Worm (Caenorhabditis elegans) whole organism, young adult: Measurements from ENCODE around the gene scrm-5.

ENCODE experiments used
- D2030.7 ChIP-seq: fragments of 200-800 bp; sonication (Bioruptor generic); IDR thresholded peaks from 2 replicates; pipeline ENCODE4 v1.3.6; 2022; ENCODE audit warnings: missing genetic modification reagents, missing genetic modification characterization, missing compliant biosample characterization
- F23B12.7 ChIP-seq: sonication (generic microtip); optimal IDR thresholded peaks from 2 replicates; lab custom pipeline; 2017; ENCODE audit warnings: missing genetic modification characterization, mild to moderate bottlenecking, missing compliant biosample characterization, antibody characterized with exemption, moderate library complexity; ENCODE audit not compliant: insufficient read depth
- F37B4.10 ChIP-seq: fragments of 200-800 bp; sonication (Bioruptor generic); IDR thresholded peaks from 2 replicates; pipeline ENCODE4 v1.3.6; 2022; ENCODE audit warnings: missing genetic modification characterization, missing compliant biosample characterization
- F52B5.7 ChIP-seq: sonication (generic microtip); optimal IDR thresholded peaks from 2 replicates; lab custom pipeline; 2016; ENCODE audit warnings: mild to moderate bottlenecking, missing genetic modification characterization, missing compliant biosample characterization
- K12H6.12 ChIP-seq: fragments of 200-800 bp; sonication (Bioruptor generic); optimal IDR thresholded peaks from 2 replicates; lab custom pipeline; 2018; ENCODE audit warnings: mild to moderate bottlenecking, missing genetic modification characterization, missing compliant biosample characterization
- Y53G8AR.9 ChIP-seq: fragments of 200-800 bp; sonication (Bioruptor generic); conservative IDR thresholded peaks from 2 replicates; pipeline ENCODE4 v1.3.6; 2022; ENCODE audit warnings: missing genetic modification reagents, missing genetic modification characterization, missing compliant biosample characterization
- Y67H2A.10 ChIP-seq: fragments of 200-800 bp; sonication (Bioruptor generic); conservative IDR thresholded peaks from 2 replicates; pipeline ENCODE4 v1.3.6; 2022; ENCODE audit warnings: missing genetic modification reagents, missing genetic modification characterization, missing compliant biosample characterization
- athp-1 ChIP-seq: sonication (generic microtip); optimal IDR thresholded peaks from 2 replicates; lab custom pipeline; 2017; ENCODE audit warnings: mild to moderate bottlenecking, missing genetic modification characterization, missing compliant biosample characterization
- attf-3 ChIP-seq: fragments of 200-800 bp; sonication (Bioruptor generic); conservative IDR thresholded peaks from 2 replicates; pipeline ENCODE4 v1.3.6; 2022; ENCODE audit warnings: missing genetic modification reagents, missing genetic modification characterization, missing compliant biosample characterization
- ccch-3 ChIP-seq: fragments of 200-800 bp; sonication (Bioruptor generic); optimal IDR thresholded peaks from 2 replicates; lab custom pipeline; 2018; ENCODE audit warnings: mild to moderate bottlenecking, missing genetic modification characterization, missing compliant biosample characterization
- cebp-2 ChIP-seq: fragments of 200-800 bp; sonication (Bioruptor generic); IDR thresholded peaks from 2 replicates; pipeline ENCODE4 v1.3.6; 2022; ENCODE audit warnings: missing genetic modification characterization, missing compliant biosample characterization
- ceh-79 ChIP-seq: sonication (generic microtip); optimal IDR thresholded peaks from 2 replicates; lab custom pipeline; 2017; ENCODE audit warnings: mild to moderate bottlenecking, missing genetic modification characterization, missing compliant biosample characterization
- ceh-91 ChIP-seq: fragments of 200-800 bp; sonication (Bioruptor generic); IDR thresholded peaks from 2 replicates; pipeline ENCODE4 v1.3.6; 2022; ENCODE audit warnings: missing genetic modification reagents, missing genetic modification characterization, missing compliant biosample characterization
- chd-7 ChIP-seq: sonication (generic microtip); optimal IDR thresholded peaks from 2 replicates; lab custom pipeline; 2016; ENCODE audit warnings: mild to moderate bottlenecking, missing genetic modification characterization, moderate library complexity, missing compliant biosample characterization
- fkh-3 ChIP-seq: sonication (generic microtip); optimal IDR thresholded peaks from 2 replicates; lab custom pipeline; 2016; ENCODE audit warnings: mild to moderate bottlenecking, missing genetic modification characterization, missing compliant biosample characterization
- hlh-12 ChIP-seq: sonication (generic microtip); optimal IDR thresholded peaks from 2 replicates; lab custom pipeline; 2016; ENCODE audit warnings: missing genetic modification characterization, missing compliant biosample characterization
- hmg-20 ChIP-seq: fragments of 200-800 bp; sonication (Bioruptor generic); IDR thresholded peaks from 2 replicates; pipeline ENCODE4 v1.3.6; 2022; ENCODE audit warnings: missing genetic modification reagents, missing genetic modification characterization, missing compliant biosample characterization
- hsf-1 ChIP-seq: fragments of 200-800 bp; sonication (Bioruptor generic); IDR thresholded peaks from 2 replicates; pipeline ENCODE4 v1.3.6; 2022; ENCODE audit warnings: missing genetic modification reagents, missing genetic modification characterization, missing compliant biosample characterization
- lin-40 ChIP-seq: sonication (generic microtip); optimal IDR thresholded peaks from 2 replicates; lab custom pipeline; 2016; ENCODE audit warnings: missing genetic modification characterization, mild to moderate bottlenecking, missing compliant biosample characterization, missing genotype, missing genetic modification reagents
- mel-28 ChIP-seq: sonication (generic microtip); optimal IDR thresholded peaks from 2 replicates; lab custom pipeline; 2016; ENCODE audit warnings: borderline replicate concordance, mild to moderate bottlenecking, missing genetic modification characterization, missing compliant biosample characterization
- nfya-1 ChIP-seq: sonication (generic microtip); optimal IDR thresholded peaks from 2 replicates; lab custom pipeline; 2017; ENCODE audit warnings: antibody characterized with exemption, missing compliant biosample characterization, missing genetic modification characterization, borderline replicate concordance; ENCODE audit not compliant: insufficient read depth
- nhr-27 ChIP-seq: fragments of 200-800 bp; sonication (Bioruptor generic); optimal IDR thresholded peaks from 2 replicates; lab custom pipeline; 2018; ENCODE audit warnings: mild to moderate bottlenecking, missing genetic modification characterization, moderate library complexity, missing compliant biosample characterization
- nhr-80 ChIP-seq: sonication (generic microtip); optimal IDR thresholded peaks from 2 replicates; lab custom pipeline; 2016; ENCODE audit warnings: missing genetic modification characterization, missing compliant biosample characterization
- rpc-1 ChIP-seq, 2 experiments: fragments of 150-350 bp in 1 of 2; sonication (generic microtip) in 1 of 2; optimal IDR thresholded peaks; 2 replicates each; lab custom pipeline; 2014 to 2018; ENCODE audit warnings: missing biosample characterization in 1 of 2, missing genetic modification characterization in 1 of 2, missing genetic modification reagents in 1 of 2, missing genotype in 1 of 2
- sdz-38 ChIP-seq: sonication (generic microtip); optimal IDR thresholded peaks from 2 replicates; lab custom pipeline; 2016; ENCODE audit warnings: missing genotype, missing genetic modification characterization, missing compliant biosample characterization
- sea-2 ChIP-seq: fragments of 200-800 bp; sonication (Bioruptor generic); IDR thresholded peaks from 2 replicates; pipeline ENCODE4 v1.3.6; 2022; ENCODE audit warnings: missing genetic modification characterization, missing compliant biosample characterization
- tlf-1 ChIP-seq: fragments of 200-800 bp; sonication (Bioruptor generic); optimal IDR thresholded peaks from 2 replicates; lab custom pipeline; 2018; ENCODE audit warnings: mild to moderate bottlenecking, missing genetic modification characterization, missing compliant biosample characterization
- unc-130 ChIP-seq: sonication (generic microtip); optimal IDR thresholded peaks from 2 replicates; lab custom pipeline; 2016; ENCODE audit warnings: missing genetic modification reagents, missing genetic modification characterization, missing compliant biosample characterization
- zim-3 ChIP-seq: sonication (generic microtip); optimal IDR thresholded peaks from 2 replicates; lab custom pipeline; 2017; ENCODE audit warnings: mild to moderate bottlenecking, missing genetic modification characterization, moderate library complexity, missing compliant biosample characterization
- ztf-18 ChIP-seq: sonication (generic microtip); optimal IDR thresholded peaks from 2 replicates; lab custom pipeline; 2016; ENCODE audit warnings: missing genotype, mild to moderate bottlenecking, missing genetic modification characterization, missing compliant biosample characterization
- ztf-26 ChIP-seq: sonication (generic microtip); optimal IDR thresholded peaks from 2 replicates; lab custom pipeline; 2017; ENCODE audit warnings: missing genetic modification characterization, missing compliant biosample characterization
- ztf-28 ChIP-seq: fragments of 200-800 bp; sonication (Bioruptor generic); IDR thresholded peaks from 2 replicates; pipeline ENCODE4 v1.3.6; 2022; ENCODE audit warnings: missing genetic modification reagents, missing genetic modification characterization, missing compliant biosample characterization
- ztf-3 ChIP-seq: fragments of 200-800 bp; sonication (Bioruptor generic); optimal IDR thresholded peaks from 2 replicates; lab custom pipeline; 2018; ENCODE audit warnings: mild to moderate bottlenecking, missing genetic modification characterization, missing compliant biosample characterization

scrm-5 gene

DNA sequence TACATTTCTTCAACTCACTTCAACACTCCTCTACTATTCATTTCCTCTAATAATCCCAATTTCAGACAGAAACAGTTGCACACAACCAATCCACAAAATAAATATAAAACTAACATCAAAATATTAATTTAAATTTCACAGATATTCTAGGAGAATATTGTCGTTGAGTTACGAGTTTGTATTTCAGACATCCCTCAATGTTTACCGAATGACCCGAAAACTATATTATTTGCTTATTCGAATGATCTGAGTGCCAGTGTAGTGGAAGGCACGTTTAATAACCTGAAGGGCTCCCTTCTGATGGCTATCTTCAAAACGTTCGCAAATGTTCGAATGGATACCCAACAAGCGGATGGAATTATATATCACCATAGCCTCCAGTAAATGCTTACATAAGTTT is 17.4 kb upstream of the scrm-5 start, which contains the start of gene R07C12.3:
R07C12.3 (plus strand) TSS at position 301 of the 400 bp plus-strand sequence.
- TF ChIP-seq sea-2 (GFP tag; lab: Robert Waterston, UW) (no peak), Y67H2A.10 (no peak), D2030.7 (GFP tag; lab: Robert Waterston, UW) (no peak), hlh-12 (no peak), unc-130 (no peak), tlf-1 (no peak), hmg-20 (no peak), sdz-38 (tag; lab: Kevin White, UChicago) (no peak), F37B4.10 (GFP tag; lab: Robert Waterston, UW) (no peak), ccch-3 (GFP tag; lab: Kevin White, UChicago) (no peak), K12H6.12 (tag; lab: Kevin White, UChicago) (no peak), ztf-3 (GFP tag; lab: Kevin White, UChicago) (no peak), ceh-91 (GFP tag; lab: Robert Waterston, UW) (no peak), ztf-18 (tag; lab: Kevin White, UChicago) (no peak)

- peak; percentile 77 for TF ChIP-seq nhr-80 (tag; lab: Kevin White, UChicago)
- no peak for TF ChIP-seq attf-3
Measured at ce11 chrIV:4147891-4148290, 14.3 kb upstream of the scrm-5 start.

DNA sequence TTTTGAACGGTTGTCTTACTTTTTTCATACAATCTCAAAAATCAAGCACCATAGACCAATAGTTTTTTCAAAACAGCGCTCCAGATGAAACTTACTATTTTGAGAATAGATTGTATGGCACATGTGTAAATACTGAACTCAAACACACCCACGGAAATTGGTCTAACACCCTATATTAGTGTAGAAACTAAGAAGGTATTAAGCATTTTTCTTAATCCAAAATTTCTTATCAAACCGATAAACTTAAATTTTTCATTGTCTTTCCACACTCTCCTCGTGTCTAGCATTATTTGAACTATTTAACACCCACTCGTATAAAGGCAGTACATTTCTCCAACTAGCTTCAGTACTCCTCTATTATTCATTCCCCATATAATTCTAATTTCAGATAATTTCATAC is 12.1 kb upstream of the scrm-5 start:
- TF ChIP-seq ceh-79 (tag; lab: Kevin White, UChicago): no peak
- no peak for TF ChIP-seq athp-1 (tag; lab: Kevin White, UChicago)
- no peak for TF ChIP-seq chd-7
- TF ChIP-seq F37B4.10 (GFP tag; lab: Robert Waterston, UW): no peak
- no peak for TF ChIP-seq D2030.7 (GFP tag; lab: Robert Waterston, UW)
- TF ChIP-seq mel-28: no peak
- TF ChIP-seq ztf-26 (tag; lab: Kevin White, UChicago): no peak
- TF ChIP-seq fkh-3 (tag; lab: Kevin White, UChicago): no peak
- TF ChIP-seq hsf-1 (GFP tag; lab: Robert Waterston, UW): no peak
- no peak for TF ChIP-seq attf-3
- no peak for TF ChIP-seq nfya-1 (tag; lab: Kevin White, UChicago)
- TF ChIP-seq, all 124 proteins: peak for 0

- TF ChIP-seq sea-2 (GFP tag; lab: Robert Waterston, UW): no peak
- TF ChIP-seq nhr-80 (tag; lab: Kevin White, UChicago): peak; percentile 42
- no peak for TF ChIP-seq nfya-1 (tag; lab: Kevin White, UChicago)
Measured at ce11 chrIV:4152143-4152542, 10.1 kb upstream of the scrm-5 start, which contains the start of the genes K08D10.10 and R07C12.1. TSS of gene K08D10.10 (plus strand) at chrIV:4152235. TSS of gene R07C12.1 (plus strand) at chrIV:4152456.

- TF ChIP-seq rpc-1 (optimal IDR thresholded peaks at IDR 0.05; lab: Kevin White, UChicago): no peak
- no peak for TF ChIP-seq rpc-1 (tag; optimal IDR thresholded peaks at IDR 0.05; lab: Kevin White, UChicago)
- no peak for TF ChIP-seq ztf-28 (GFP tag; lab: Robert Waterston, UW)
- TF ChIP-seq nhr-27 (tag; lab: Kevin White, UChicago): no peak
- TF ChIP-seq nhr-80 (tag; lab: Kevin White, UChicago): peak; percentile 17
Measured at ce11 chrIV:4154641-4155040, 7.6 kb upstream of the scrm-5 start, which contains the start of gene K08D10.14. TSS of gene K08D10.14 (plus strand) at chrIV:4154941.

DNA sequence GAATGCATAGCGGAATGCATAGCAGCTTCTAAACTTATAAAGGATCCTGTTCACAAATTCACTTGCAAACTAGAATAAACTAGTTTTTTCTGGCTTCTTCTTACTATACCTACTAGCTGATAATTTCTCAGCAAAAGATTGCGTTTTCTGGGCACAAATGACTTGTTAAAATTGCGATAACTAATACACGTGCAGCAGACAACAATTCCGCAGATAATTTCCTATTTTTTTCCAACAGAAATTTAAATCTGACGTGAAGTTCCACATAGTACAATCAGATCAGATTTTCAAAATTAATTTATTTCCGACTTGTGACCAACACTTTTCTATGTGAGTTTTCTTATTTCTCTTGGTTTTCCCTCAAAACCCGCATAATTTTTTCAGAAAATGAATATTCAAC is 2.2 kb downstream of the scrm-5 start, which contains the start of gene scrm-8:
scrm-8 (plus strand) TSS at position 301 of the 400 bp plus-strand sequence.
- TF ChIP-seq cebp-2 (GFP tag; lab: Robert Waterston, UW) (no peak), F52B5.7 (tag; lab: Kevin White, UChicago) (no peak), zim-3 (no peak), D2030.7 (GFP tag; lab: Robert Waterston, UW) (no peak), Y53G8AR.9 (GFP tag; lab: Robert Waterston, UW) (no peak), lin-40 (no peak), F23B12.7 (no peak), sea-2 (GFP tag; lab: Robert Waterston, UW) (no peak)
- TF ChIP-seq, all 124 proteins: peak for 0
